Fruit fly (Drosophila melanogaster) whole organism, pupa: Measurements from ENCODE around the gene CG11885.

Experiments
- CG10348 ChIP-seq: fragments of 200-800 bp; sonication (Bioruptor generic); IDR thresholded peaks from 2 replicates; pipeline ENCODE4 v1.3.6; 2022; ENCODE audit warnings: missing biosample characterization, missing genetic modification characterization
- CG12605 ChIP-seq: fragments of 200-800 bp; sonication (Bioruptor generic); IDR thresholded peaks from 2 replicates; pipeline ENCODE4 v1.3.6; 2022; ENCODE audit warnings: missing biosample characterization, missing genetic modification characterization
- CG13204 ChIP-seq: fragments of 200-800 bp; sonication (Bioruptor generic); optimal IDR thresholded peaks from 2 replicates; lab custom pipeline; 2018; ENCODE audit warnings: missing biosample characterization, mild to moderate bottlenecking, missing genetic modification characterization, moderate library complexity
- CG14655 ChIP-seq: fragments of 200-800 bp; sonication (Bioruptor generic); optimal IDR thresholded peaks from 3 replicates; lab custom pipeline; 2017; ENCODE audit warnings: mild to moderate bottlenecking, missing biosample characterization, missing genetic modification reagents, missing genetic modification characterization
- CG15710 ChIP-seq: fragments of 200-800 bp; sonication (Bioruptor generic); optimal IDR thresholded peaks from 2 replicates; lab custom pipeline; 2018; ENCODE audit warnings: missing biosample characterization, mild to moderate bottlenecking, missing genetic modification characterization, moderate library complexity
- CG17806 ChIP-seq: fragments of 200-800 bp; sonication (Bioruptor generic); optimal IDR thresholded peaks from 2 replicates; lab custom pipeline; 2018; ENCODE audit warnings: missing biosample characterization, mild to moderate bottlenecking, missing genetic modification characterization, moderate library complexity
- CG32121 ChIP-seq: fragments of 200-800 bp; sonication (Bioruptor generic); IDR thresholded peaks from 2 replicates; pipeline ENCODE4 v1.3.6; 2022; ENCODE audit warnings: missing biosample characterization, missing genetic modification characterization
- CG34367 ChIP-seq: fragments of 200-800 bp; sonication (Bioruptor generic); optimal IDR thresholded peaks from 2 replicates; lab custom pipeline; 2018; ENCODE audit warnings: missing biosample characterization, mild to moderate bottlenecking, missing genetic modification characterization
- CG4496 ChIP-seq: fragments of 200-800 bp; sonication (Bioruptor generic); IDR thresholded peaks from 3 replicates; pipeline ENCODE4 v1.3.6; 2022; ENCODE audit warnings: missing biosample characterization, missing genetic modification characterization
- CG8159 ChIP-seq: fragments of 200-800 bp; sonication (Bioruptor generic); optimal IDR thresholded peaks from 3 replicates; lab custom pipeline; 2018; ENCODE audit warnings: missing biosample characterization, mild to moderate bottlenecking, missing genetic modification characterization, moderate library complexity
- CG8301 ChIP-seq: fragments of 200-800 bp; sonication (Bioruptor generic); optimal IDR thresholded peaks from 2 replicates; lab custom pipeline; 2018; ENCODE audit warnings: missing biosample characterization, mild to moderate bottlenecking, missing genetic modification characterization
- CG9948 ChIP-seq: fragments of 200-800 bp; sonication (Bioruptor generic); optimal IDR thresholded peaks from 2 replicates; lab custom pipeline; 2018; ENCODE audit warnings: missing biosample characterization, mild to moderate bottlenecking, missing genetic modification characterization, moderate library complexity
- D1 ChIP-seq: fragments of 200-800 bp; sonication (Bioruptor generic); optimal IDR thresholded peaks from 2 replicates; lab custom pipeline; 2018; ENCODE audit warnings: missing biosample characterization, mild to moderate bottlenecking, missing genetic modification characterization, moderate library complexity
- EcR ChIP-seq: fragments of 200-800 bp; sonication (Bioruptor generic); optimal IDR thresholded peaks from 3 replicates; lab custom pipeline; 2019; ENCODE audit warnings: missing biosample characterization, missing genetic modification characterization, mild to moderate bottlenecking, moderate library complexity, missing genetic modification reagents
- Ets98B ChIP-seq: fragments of 200-800 bp; sonication (Bioruptor generic); IDR thresholded peaks from 2 replicates; pipeline ENCODE4 v1.3.6; 2022; ENCODE audit warnings: missing biosample characterization, missing genetic modification characterization
- Pif1A ChIP-seq: fragments of 200-800 bp; sonication (Bioruptor generic); optimal IDR thresholded peaks from 3 replicates; lab custom pipeline; 2016; ENCODE audit warnings: missing biosample characterization, missing genetic modification characterization
- Pif1B ChIP-seq: fragments of 200-800 bp; sonication (Bioruptor generic); optimal IDR thresholded peaks from 3 replicates; lab custom pipeline; 2016; ENCODE audit warnings: missing biosample characterization, missing genetic modification characterization
- Snoo ChIP-seq: fragments of 200-800 bp; sonication (Bioruptor generic); optimal IDR thresholded peaks from 3 replicates; lab custom pipeline; 2017; ENCODE audit warnings: missing biosample characterization, mild to moderate bottlenecking, missing genetic modification characterization, inconsistent platforms
- fd96Ca ChIP-seq: fragments of 200-800 bp; sonication (Bioruptor generic); IDR thresholded peaks from 3 replicates; pipeline ENCODE4 v1.3.6; 2022; ENCODE audit warnings: missing biosample characterization, missing genetic modification characterization
- gl ChIP-seq: fragments of 200-800 bp; sonication (Bioruptor generic); optimal IDR thresholded peaks from 2 replicates; lab custom pipeline; 2018; ENCODE audit warnings: missing biosample characterization, mild to moderate bottlenecking, missing genetic modification characterization
- rn ChIP-seq: fragments of 200-800 bp; sonication (Bioruptor generic); IDR thresholded peaks from 2 replicates; pipeline ENCODE4 v1.3.6; 2022; ENCODE audit warnings: missing biosample characterization, missing genetic modification characterization

The CG11885 gene

dm6 chr2L:425491-425890 lies 4.2 kb upstream of the CG11885 start:
- no peak for TF ChIP-seq CG14655 (GFP tag; lab: Kevin White, UChicago)
- no peak for TF ChIP-seq CG34367 (tag; lab: Kevin White, UChicago)
- no peak for TF ChIP-seq D1
- TF ChIP-seq EcR, result no peak
- TF ChIP-seq CG8159, result no peak
- TF ChIP-seq Pif1A (GFP tag; lab: Kevin White, UChicago), result no peak
- no peak for TF ChIP-seq Ets98B (GFP tag; lab: Robert Waterston, UW)
- no peak for TF ChIP-seq CG10348
- TF ChIP-seq CG12605 (GFP tag; lab: Robert Waterston, UW), result no peak
- TF ChIP-seq fd96Ca (GFP tag; lab: Robert Waterston, UW), result no peak
- no peak for TF ChIP-seq CG9948 (tag; lab: Kevin White, UChicago)
- TF ChIP-seq rn (GFP tag; lab: Robert Waterston, UW), result no peak
- no peak for TF ChIP-seq CG4496 (GFP tag; lab: Robert Waterston, UW)
- TF ChIP-seq CG15710 (tag; lab: Kevin White, UChicago), result no peak
- no peak for TF ChIP-seq CG32121
- TF ChIP-seq CG13204 (GFP tag; lab: Kevin White, UChicago), result no peak
- no peak for TF ChIP-seq CG8301 (tag; lab: Kevin White, UChicago)

- TF ChIP-seq CG8159 (peak; percentile 45), CG13204 (GFP tag; lab: Kevin White, UChicago) (no peak), CG9948 (tag; lab: Kevin White, UChicago) (peak; percentile 61), CG8301 (tag; lab: Kevin White, UChicago) (peak; percentile 51), CG4496 (GFP tag; lab: Robert Waterston, UW) (peak; percentile 29; the same call in 1 of the 3 replicates), CG17806 (tag; lab: Kevin White, UChicago) (peak; percentile 56), CG32121 (no peak), CG14655 (GFP tag; lab: Kevin White, UChicago) (peak; percentile 72), Pif1A (GFP tag; lab: Kevin White, UChicago) (peak; percentile 64), Snoo (tag; lab: Kevin White, UChicago) (peak; percentile 78), rn (GFP tag; lab: Robert Waterston, UW) (no peak), gl (tag; lab: Kevin White, UChicago) (no peak), Pif1B (GFP tag; lab: Kevin White, UChicago) (peak; percentile 52), CG15710 (tag; lab: Kevin White, UChicago) (peak; percentile 45), CG34367 (tag; lab: Kevin White, UChicago) (peak; percentile 14)
These were observed 1.9 kb upstream of the CG11885 start for dm6 chr2L:423160-423559.

- TF ChIP-seq Ets98B (GFP tag; lab: Robert Waterston, UW), result no peak
- no peak for TF ChIP-seq CG14655 (GFP tag; lab: Kevin White, UChicago)
- TF ChIP-seq CG9948 (tag; lab: Kevin White, UChicago), result no peak
- no peak for TF ChIP-seq Pif1B (GFP tag; lab: Kevin White, UChicago)
- no peak for TF ChIP-seq CG17806 (tag; lab: Kevin White, UChicago)
- TF ChIP-seq fd96Ca (GFP tag; lab: Robert Waterston, UW), result no peak
- TF ChIP-seq Snoo (tag; lab: Kevin White, UChicago), result no peak
- no peak for TF ChIP-seq CG8159
- no peak for TF ChIP-seq CG32121
- no peak for TF ChIP-seq CG4496 (GFP tag; lab: Robert Waterston, UW)
- no peak for TF ChIP-seq D1
- TF ChIP-seq CG8301 (tag; lab: Kevin White, UChicago), result no peak
- no peak for TF ChIP-seq CG34367 (tag; lab: Kevin White, UChicago)
- TF ChIP-seq gl (tag; lab: Kevin White, UChicago), result no peak
- TF ChIP-seq Pif1A (GFP tag; lab: Kevin White, UChicago), result no peak
- TF ChIP-seq CG10348, result no peak
- TF ChIP-seq EcR, result no peak
These were observed 1.3 kb upstream of the CG11885 start, which contains the start of gene BBS8 for dm6 chr2L:422573-422972. Gene BBS8 (plus strand): TSS chr2L:422873.

dm6 chr2L:419620-420184 lies 1.5 kb downstream of the CG11885 start, which contains the start of the genes CG13690 and RpLP1:
Gene CG13690 (minus strand): TSS chr2L:419652.
Gene RpLP1 (plus strand): TSS chr2L:419952.
- peak; percentile 40; the same call in 1 of the 2 replicates for TF ChIP-seq CG32121
- TF ChIP-seq CG17806 (tag; lab: Kevin White, UChicago), result no peak
- TF ChIP-seq gl (tag; lab: Kevin White, UChicago), result peak; percentile 53
- TF ChIP-seq CG9948 (tag; lab: Kevin White, UChicago), result peak; percentile 11
- TF ChIP-seq Snoo (tag; lab: Kevin White, UChicago), result peak; percentile 82
- peak; percentile 72 for TF ChIP-seq Pif1A (GFP tag; lab: Kevin White, UChicago)
- no peak for TF ChIP-seq rn (GFP tag; lab: Robert Waterston, UW)
- peak; percentile 54 for TF ChIP-seq CG13204 (GFP tag; lab: Kevin White, UChicago)
- peak; percentile 71 for TF ChIP-seq CG12605 (GFP tag; lab: Robert Waterston, UW)
- peak; percentile 26; the same call in 1 of the 2 replicates for TF ChIP-seq Ets98B (GFP tag; lab: Robert Waterston, UW)
- TF ChIP-seq fd96Ca (GFP tag; lab: Robert Waterston, UW), result no peak
- peak; percentile 59 for TF ChIP-seq CG8159
- peak; percentile 51 for TF ChIP-seq CG34367 (tag; lab: Kevin White, UChicago)
- no peak for TF ChIP-seq CG10348
- peak; percentile 13 for TF ChIP-seq CG8301 (tag; lab: Kevin White, UChicago)
- TF ChIP-seq EcR, result peak; percentile 0
- TF ChIP-seq CG14655 (GFP tag; lab: Kevin White, UChicago), result peak; percentile 45
- TF ChIP-seq Pif1B (GFP tag; lab: Kevin White, UChicago), result peak; percentile 41
- peak; percentile 40 for TF ChIP-seq CG15710 (tag; lab: Kevin White, UChicago)
- peak; percentile 67; the same call in 2 of the 3 replicates for TF ChIP-seq CG4496 (GFP tag; lab: Robert Waterston, UW)
- no peak for TF ChIP-seq D1
